Worm (Caenorhabditis elegans) whole organism, L4 larva: ENCODE results near the gene sel-7.

ENCODE experiments used
- F10B5.3 ChIP-seq: sonication (generic microtip); optimal IDR thresholded peaks from 2 replicates; lab custom pipeline; 2016; ENCODE audit warnings: mild to moderate bottlenecking, missing genetic modification characterization, missing compliant biosample characterization
- F26F4.8 ChIP-seq: fragments of 200-800 bp; sonication (Bioruptor generic); conservative IDR thresholded peaks from 2 replicates; pipeline ENCODE4 v1.3.6; 2022; ENCODE audit warnings: missing genetic modification characterization, missing compliant biosample characterization
- F37D6.2 ChIP-seq: sonication (generic microtip); optimal IDR thresholded peaks from 2 replicates; lab custom pipeline; 2016; ENCODE audit warnings: mild to moderate bottlenecking, missing genetic modification characterization, missing compliant biosample characterization
- F44E2.7 ChIP-seq: fragments of 200-800 bp; sonication (Bioruptor generic); IDR thresholded peaks from 2 replicates; pipeline ENCODE4 v2.1.2; 2022; ENCODE audit warnings: missing genetic modification characterization, missing compliant biosample characterization
- ZK337.2 ChIP-seq: fragments of 200-800 bp; sonication (Bioruptor generic); IDR thresholded peaks from 2 replicates; pipeline ENCODE4 v1.3.6; 2022; ENCODE audit warnings: missing genetic modification reagents, missing genetic modification characterization, missing compliant biosample characterization
- aha-1 ChIP-seq: fragments of 150-350 bp; peaks from one replicate; lab custom pipeline; 2014; ENCODE audit warnings: missing biosample characterization, missing genetic modification characterization
- aly-2 ChIP-seq: sonication (generic microtip); optimal IDR thresholded peaks from 2 replicates; lab custom pipeline; 2018; ENCODE audit warnings: missing biosample characterization, missing genetic modification characterization
- ceh-28 ChIP-seq: fragments of 150-350 bp; optimal IDR thresholded peaks from 2 replicates; lab custom pipeline; 2014; ENCODE audit warnings: missing biosample characterization, missing genetic modification reagents, missing genetic modification characterization
- ceh-44 ChIP-seq: fragments of 200-800 bp; sonication (Bioruptor generic); IDR thresholded peaks from 2 replicates; pipeline ENCODE4 v1.3.6; 2022; ENCODE audit warnings: missing genetic modification reagents, missing genetic modification characterization, missing compliant biosample characterization
- ceh-62 ChIP-seq: sonication (generic microtip); optimal IDR thresholded peaks from 2 replicates; lab custom pipeline; 2017; ENCODE audit warnings: missing biosample characterization, missing genetic modification characterization
- cey-2 ChIP-seq: sonication (generic microtip); optimal IDR thresholded peaks from 3 replicates; lab custom pipeline; 2017; ENCODE audit warnings: missing genetic modification characterization, mild to moderate bottlenecking, missing compliant biosample characterization, antibody characterized with exemption, borderline replicate concordance; ENCODE audit not compliant: insufficient read depth
- ctbp-1 ChIP-seq: fragments of 200-800 bp; sonication (Bioruptor generic); IDR thresholded peaks from 2 replicates; pipeline ENCODE4 v1.3.6; 2022; ENCODE audit warnings: missing genetic modification reagents, missing genetic modification characterization, missing compliant biosample characterization
- daf-16 ChIP-seq, 3 experiments: sonication (generic microtip); optimal IDR thresholded peaks; 2 replicates each; lab custom pipeline; 2016 to 2017; ENCODE audit warnings: missing genetic modification characterization in 3 of 3, missing genetic modification reagents in 3 of 3, mild to moderate bottlenecking in 2 of 3, missing compliant biosample characterization in 2 of 3, missing biosample characterization in 1 of 3, moderate library complexity in 1 of 3
- daf-19 ChIP-seq: fragments of 200-800 bp; sonication (Bioruptor generic); conservative IDR thresholded peaks from 2 replicates; pipeline ENCODE4 v1.3.6; 2022; ENCODE audit warnings: missing genetic modification characterization, missing compliant biosample characterization
- duxl-1 ChIP-seq: sonication (generic microtip); optimal IDR thresholded peaks from 2 replicates; lab custom pipeline; 2016; ENCODE audit warnings: mild to moderate bottlenecking, missing genetic modification characterization, moderate library complexity, missing compliant biosample characterization; ENCODE audit not compliant: poor library complexity
- egl-43 ChIP-seq: fragments of 200-800 bp; sonication (Bioruptor generic); IDR thresholded peaks from 2 replicates; pipeline ENCODE4 v1.3.6; 2022; ENCODE audit warnings: missing genetic modification reagents, missing genetic modification characterization, missing compliant biosample characterization
- hif-1 ChIP-seq, 2 experiments: sonication (generic microtip); optimal IDR thresholded peaks; 2 replicates each; lab custom pipeline; 2016 to 2017; ENCODE audit warnings: missing compliant biosample characterization in 2 of 2, missing genetic modification characterization in 2 of 2, missing genetic modification reagents in 2 of 2, missing genotype in 2 of 2, mild to moderate bottlenecking in 1 of 2
- hlh-30 ChIP-seq: sonication (generic microtip); optimal IDR thresholded peaks from 2 replicates; lab custom pipeline; 2017; ENCODE audit warnings: antibody characterized with exemption, mild to moderate bottlenecking, missing genetic modification characterization, missing compliant biosample characterization; ENCODE audit not compliant: insufficient read depth
- hmg-1.1 ChIP-seq: fragments of 200-800 bp; sonication (Bioruptor generic); IDR thresholded peaks from 2 replicates; pipeline ENCODE4 v1.3.6; 2022; ENCODE audit warnings: missing genetic modification reagents, missing genetic modification characterization, missing compliant biosample characterization
- lin-1 ChIP-seq: fragments of 200-800 bp; sonication (Bioruptor generic); IDR thresholded peaks from 2 replicates; pipeline ENCODE4 v1.3.6; 2022; ENCODE audit warnings: missing genetic modification reagents, missing genetic modification characterization, missing compliant biosample characterization
- lin-13 ChIP-seq: fragments of 150-350 bp; optimal IDR thresholded peaks from 2 replicates; lab custom pipeline; 2014; ENCODE audit warnings: missing biosample characterization, missing genetic modification reagents, missing genetic modification characterization
- lir-3 ChIP-seq: sonication (generic microtip); optimal IDR thresholded peaks from 2 replicates; lab custom pipeline; 2016; ENCODE audit warnings: mild to moderate bottlenecking, missing genetic modification characterization, missing compliant biosample characterization
- lsy-2 ChIP-seq, 2 experiments: fragments of 150-350 bp in 1 of 2; sonication (generic microtip) in 1 of 2; optimal IDR thresholded peaks; 2 replicates each; lab custom pipeline; 2014 to 2017; ENCODE audit warnings: missing biosample characterization in 2 of 2, missing genetic modification characterization in 2 of 2
- madf-5 ChIP-seq, 2 experiments: fragments of 200-800 bp; sonication (Bioruptor generic); IDR thresholded peaks; 2 replicates each; pipeline ENCODE4 v1.3.6; 2022; ENCODE audit warnings: missing compliant biosample characterization in 2 of 2, missing genetic modification characterization in 2 of 2
- madf-9 ChIP-seq: fragments of 200-800 bp; sonication (Bioruptor generic); conservative IDR thresholded peaks from 2 replicates; pipeline ENCODE4 v1.3.6; 2022; ENCODE audit warnings: missing genetic modification reagents, missing genetic modification characterization, missing compliant biosample characterization
- mep-1 ChIP-seq: fragments of 150-350 bp; sonication (generic microtip); optimal IDR thresholded peaks from 3 replicates; lab custom pipeline; 2014; ENCODE audit warnings: missing biosample characterization, missing genetic modification characterization
- mxl-3 ChIP-seq: fragments of 200-800 bp; sonication (Bioruptor generic); optimal IDR thresholded peaks from 2 replicates; lab custom pipeline; 2018; ENCODE audit warnings: mild to moderate bottlenecking, missing genetic modification characterization, missing compliant biosample characterization
- nhr-102 ChIP-seq: sonication (generic microtip); optimal IDR thresholded peaks from 2 replicates; lab custom pipeline; 2016; ENCODE audit warnings: mild to moderate bottlenecking, missing genetic modification characterization, moderate library complexity, missing compliant biosample characterization
- nhr-25 ChIP-seq: sonication (generic microtip); optimal IDR thresholded peaks from 2 replicates; lab custom pipeline; 2017; ENCODE audit warnings: missing genetic modification characterization, mild to moderate bottlenecking, missing compliant biosample characterization, antibody characterized with exemption, moderate library complexity, borderline replicate concordance; ENCODE audit not compliant: insufficient read depth
- nhr-28 ChIP-seq: fragments of 150-350 bp; optimal IDR thresholded peaks from 2 replicates; lab custom pipeline; 2014; ENCODE audit warnings: missing biosample characterization, missing genetic modification characterization
- nhr-6 ChIP-seq: fragments of 150-350 bp; optimal IDR thresholded peaks from 2 replicates; lab custom pipeline; 2014; ENCODE audit warnings: missing biosample characterization, missing genetic modification characterization
- nhr-77 ChIP-seq: fragments of 150-350 bp; optimal IDR thresholded peaks from 2 replicates; lab custom pipeline; 2014; ENCODE audit warnings: missing biosample characterization, missing genetic modification characterization
- rbr-2 ChIP-seq: sonication (generic microtip); optimal IDR thresholded peaks from 2 replicates; lab custom pipeline; 2016; ENCODE audit warnings: missing genotype, missing genetic modification characterization, missing compliant biosample characterization
- set-16 ChIP-seq: fragments of 200-800 bp; sonication (Bioruptor generic); IDR thresholded peaks from 2 replicates; pipeline ENCODE4 v1.3.6; 2022; ENCODE audit warnings: missing genetic modification reagents, missing genetic modification characterization, missing compliant biosample characterization
- snpc-1.2 ChIP-seq: fragments of 200-800 bp; sonication (Bioruptor generic); IDR thresholded peaks from 2 replicates; pipeline ENCODE4 v1.3.6; 2022; ENCODE audit warnings: missing genetic modification reagents, missing genetic modification characterization, missing compliant biosample characterization
- spr-1 ChIP-seq: sonication (generic microtip); optimal IDR thresholded peaks from 2 replicates; lab custom pipeline; 2016; ENCODE audit warnings: mild to moderate bottlenecking, missing genetic modification characterization, missing compliant biosample characterization
- spr-3 ChIP-seq: fragments of 200-800 bp; sonication (Bioruptor generic); optimal IDR thresholded peaks from 2 replicates; lab custom pipeline; 2018; ENCODE audit warnings: mild to moderate bottlenecking, missing genetic modification characterization, missing compliant biosample characterization
- tra-1 ChIP-seq: fragments of 200-800 bp; sonication (Bioruptor generic); IDR thresholded peaks from 2 replicates; pipeline ENCODE4 v1.3.6; 2022; ENCODE audit warnings: missing genetic modification reagents, missing genetic modification characterization, missing compliant biosample characterization
- unc-62 ChIP-seq, 3 experiments: fragments of 150-350 bp in 1 of 3; sonication (generic microtip); optimal IDR thresholded peaks in 2 of 3; peaks in 1 of 3; 1 replicate in 1 of 3; 2 replicates in 2 of 3; lab custom pipeline; 2014 to 2017; ENCODE audit warnings: missing biosample characterization in 3 of 3, missing genetic modification characterization in 3 of 3, missing genetic modification reagents in 3 of 3, missing genotype in 1 of 3
- zfp-2 ChIP-seq: sonication (generic microtip); optimal IDR thresholded peaks from 2 replicates; lab custom pipeline; 2016; ENCODE audit warnings: mild to moderate bottlenecking, missing genetic modification characterization, missing compliant biosample characterization

Gene sel-7

DNA sequence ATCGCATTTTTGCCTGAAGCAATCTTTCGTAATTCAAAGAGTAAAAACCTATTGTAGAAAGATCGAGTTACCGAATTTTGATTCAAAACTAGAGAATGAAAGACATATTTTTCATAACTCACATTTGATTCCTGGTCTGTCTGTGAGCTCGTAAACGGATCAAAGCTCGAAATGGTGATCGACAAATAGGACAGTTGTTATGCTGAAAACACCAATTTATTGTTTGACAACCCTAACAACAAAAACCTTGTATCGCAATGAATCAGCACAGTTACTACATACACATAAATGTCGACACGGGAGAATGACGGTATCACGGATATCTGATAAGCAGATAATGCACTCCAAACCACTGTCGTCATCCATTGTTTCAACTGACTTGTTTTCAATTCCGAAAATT lies 30.6 kb downstream of the sel-7 start:
- peak in 1 of 2 experiments; percentile 92 for TF ChIP-seq unc-62 (GFP tag; optimal IDR thresholded peaks at IDR 0.05 in 1 of 2; lab: Kevin White, UChicago)
- no peak for TF ChIP-seq unc-62 (tag; optimal IDR thresholded peaks at IDR 0.05; lab: Kevin White, UChicago)
- no peak for TF ChIP-seq hmg-1.1 (GFP tag; lab: Robert Waterston, UW)
- no peak for TF ChIP-seq madf-9 (GFP tag; lab: Robert Waterston, UW)
- no peak for TF ChIP-seq nhr-6 (tag; lab: Kevin White, UChicago)

DNA sequence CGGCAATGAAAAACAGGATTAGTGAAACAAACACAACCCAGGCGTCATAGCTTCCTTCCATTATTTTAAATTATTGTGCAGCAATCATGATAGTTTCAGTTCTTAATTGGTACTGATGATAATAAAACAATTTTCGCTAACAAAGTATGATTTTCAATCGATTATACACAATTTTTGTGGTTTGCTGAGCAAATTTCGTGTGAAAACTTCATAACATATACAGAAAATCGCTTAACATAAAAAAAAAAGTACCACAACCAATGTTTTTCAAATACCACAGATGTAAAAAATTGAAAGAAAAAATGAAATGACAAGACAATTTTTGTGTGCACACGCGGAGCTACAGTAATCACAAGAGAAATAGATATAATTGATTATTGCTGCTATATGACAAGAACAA lies 32.6 kb downstream of the sel-7 start, which contains the start of gene gphr-2:
gphr-2 (minus strand) TSS at position 101 of the 400 bp plus-strand sequence.
- TF ChIP-seq daf-16 (GFP tag; optimal IDR thresholded peaks at IDR 0.05; lab: Kevin White, UChicago) = no peak
- TF ChIP-seq daf-16 (tag; optimal IDR thresholded peaks at IDR 0.05; lab: Kevin White, UChicago) = no peak
- TF ChIP-seq aha-1 (tag; lab: Kevin White, UChicago) = peak; percentile 51
- TF ChIP-seq, all 104 proteins: peak for 1

DNA sequence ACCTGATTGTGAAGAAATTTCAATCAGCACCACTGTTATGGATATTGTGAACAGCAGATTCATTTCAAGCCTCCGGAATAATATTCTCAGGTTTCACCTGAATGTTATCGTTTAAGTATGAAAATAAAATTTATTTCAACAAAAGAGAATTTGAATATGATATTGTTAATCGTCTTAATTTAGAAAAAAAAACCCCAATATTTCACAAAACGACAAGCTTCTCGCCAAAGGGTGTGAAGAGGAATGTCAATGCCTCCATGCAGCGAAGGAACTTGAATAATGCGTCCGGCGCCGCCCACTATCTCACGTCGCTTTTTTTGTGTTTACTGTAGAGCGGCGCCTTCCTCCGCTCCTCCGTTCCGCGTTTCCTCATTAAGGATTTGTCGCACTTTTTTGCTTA lies 37.2 kb downstream of the sel-7 start, which contains the start of gene C11H1.5:
C11H1.5 (minus strand) TSS at position 101 of the 400 bp plus-strand sequence.
- TF ChIP-seq ceh-44 (GFP tag; lab: Robert Waterston, UW) = no peak
- peak in 1 of 2 experiments; percentile 37 for TF ChIP-seq unc-62 (GFP tag; optimal IDR thresholded peaks at IDR 0.05 in 1 of 2; lab: Kevin White, UChicago)
- TF ChIP-seq unc-62 (tag; optimal IDR thresholded peaks at IDR 0.05; lab: Kevin White, UChicago) = no peak

DNA sequence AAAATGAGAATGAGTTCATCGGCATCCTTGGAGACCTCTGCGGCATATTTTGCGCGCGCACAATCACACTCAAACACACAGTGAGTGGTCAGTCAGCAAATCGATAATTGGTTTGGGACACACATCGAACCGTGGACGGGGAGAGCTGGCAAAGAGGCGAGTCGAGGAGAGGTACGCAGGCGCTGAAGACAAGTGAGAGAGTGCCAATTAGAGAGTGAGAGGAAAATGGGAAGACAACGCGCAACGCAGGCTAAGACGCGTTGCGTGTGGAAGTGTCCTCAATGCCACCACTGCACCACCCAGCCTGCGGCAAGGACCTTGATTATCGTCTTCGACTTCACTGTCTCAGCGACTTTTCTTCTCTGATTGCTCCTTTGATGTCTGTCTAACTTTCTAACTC lies 43.1 kb downstream of the sel-7 start:
- TF ChIP-seq cey-2 (tag; lab: Kevin White, UChicago) (no peak), set-16 (GFP tag; lab: Robert Waterston, UW) (peak; percentile 67), snpc-1.2 (GFP tag; lab: Robert Waterston, UW) (peak; percentile 50; the same call in 1 of the 2 replicates), zfp-2 (no peak), madf-9 (GFP tag; lab: Robert Waterston, UW) (peak; percentile 46; the same call in 1 of the 2 replicates), duxl-1 (tag; lab: Kevin White, UChicago) (peak; percentile 69), ceh-62 (tag; lab: Kevin White, UChicago) (no peak), nhr-28 (peak; percentile 47), hlh-30 (tag; lab: Kevin White, UChicago) (peak; percentile 74), mxl-3 (GFP tag; lab: Kevin White, UChicago) (peak; percentile 39), ctbp-1 (GFP tag; lab: Robert Waterston, UW) (peak; percentile 63; the same call in 1 of the 2 replicates), hmg-1.1 (GFP tag; lab: Robert Waterston, UW) (peak; percentile 73), lin-1 (GFP tag; lab: Robert Waterston, UW) (peak; percentile 29; the same call in 1 of the 2 replicates), hif-1 (tag; optimal IDR thresholded peaks at IDR 0.05; lab: Kevin White, UChicago) (peak; percentile 34 to 65), lir-3 (tag; lab: Kevin White, UChicago) (no peak), nhr-25 (tag; lab: Kevin White, UChicago) (peak; percentile 76), egl-43 (GFP tag; lab: Robert Waterston, UW) (peak; percentile 79), mep-1 (tag; lab: Kevin White, UChicago) (peak; percentile 86), nhr-6 (tag; lab: Kevin White, UChicago) (peak; percentile 84), nhr-77 (tag; lab: Kevin White, UChicago) (peak; percentile 14), F10B5.3 (no peak), spr-1 (peak; percentile 31), nhr-102 (tag; lab: Kevin White, UChicago) (peak; percentile 39), ceh-28 (peak; percentile 83), aly-2 (tag; lab: Kevin White, UChicago) (no peak), rbr-2 (tag; lab: Kevin White, UChicago) (peak; percentile 78), lin-13 (no peak), spr-3 (GFP tag; lab: Kevin White, UChicago) (no peak), daf-19 (no peak), daf-16 (GFP tag; optimal IDR thresholded peaks at IDR 0.05; lab: Kevin White, UChicago) (peak in 1 of 2 experiments; percentile 40), daf-16 (tag; optimal IDR thresholded peaks at IDR 0.05; lab: Kevin White, UChicago) (peak; percentile 68), F26F4.8 (GFP tag; lab: Robert Waterston, UW) (no peak), lsy-2 (tag; optimal IDR thresholded peaks at IDR 0.05; lab: Kevin White, UChicago) (peak; percentile 63 to 71), tra-1 (GFP tag; lab: Robert Waterston, UW) (0 out of 2 replicates have a peak, but pooled peaks have one; percentile 21), ZK337.2 (GFP tag; lab: Robert Waterston, UW) (no peak), F37D6.2 (peak; percentile 43), madf-5 (GFP tag; IDR thresholded peaks at IDR 0.05; lab: Robert Waterston, UW) (0 out of 4 replicates have a peak, but pooled peaks of 1 of the 2 experiments have one; percentile 48), F44E2.7 (no peak)
